Worm (Caenorhabditis elegans) whole organism, L4 larva: ENCODE data around the gene apd-3.
"Not testable (repeated sequence)": the region's sequence is repeated elsewhere in the genome, so short reads cannot be mapped to it uniquely, and the experiment has no call there.

ENCODE experiments used
- D1046.2 ChIP-seq: fragments of 200-800 bp; sonication (Bioruptor generic); IDR thresholded peaks from 2 replicates; pipeline ENCODE4 v1.3.6; 2022; ENCODE audit warnings: missing genetic modification characterization, missing compliant biosample characterization
- F37D6.2 ChIP-seq: sonication (generic microtip); optimal IDR thresholded peaks from 2 replicates; lab custom pipeline; 2016; ENCODE audit warnings: mild to moderate bottlenecking, missing genetic modification characterization, missing compliant biosample characterization
- T26A8.4 ChIP-seq: fragments of 200-800 bp; sonication (Bioruptor generic); IDR thresholded peaks from 2 replicates; pipeline ENCODE4 v1.3.6; 2022; ENCODE audit warnings: missing genetic modification characterization, missing compliant biosample characterization
- Y75B8A.6 ChIP-seq: fragments of 200-800 bp; sonication (Bioruptor generic); IDR thresholded peaks from 2 replicates; pipeline ENCODE4 v1.3.6; 2022; ENCODE audit warnings: missing genetic modification reagents, missing genetic modification characterization, missing compliant biosample characterization
- aha-1 ChIP-seq: fragments of 150-350 bp; peaks from one replicate; lab custom pipeline; 2014; ENCODE audit warnings: missing biosample characterization, missing genetic modification characterization
- ceh-20 ChIP-seq: fragments of 200-800 bp; sonication (Bioruptor generic); IDR thresholded peaks from 2 replicates; pipeline ENCODE4 v1.3.6; 2022; ENCODE audit warnings: missing genetic modification reagents, missing genetic modification characterization, missing compliant biosample characterization
- ceh-28 ChIP-seq: fragments of 150-350 bp; optimal IDR thresholded peaks from 2 replicates; lab custom pipeline; 2014; ENCODE audit warnings: missing biosample characterization, missing genetic modification reagents, missing genetic modification characterization
- ctbp-1 ChIP-seq: fragments of 200-800 bp; sonication (Bioruptor generic); IDR thresholded peaks from 2 replicates; pipeline ENCODE4 v1.3.6; 2022; ENCODE audit warnings: missing genetic modification reagents, missing genetic modification characterization, missing compliant biosample characterization
- daf-19 ChIP-seq: fragments of 200-800 bp; sonication (Bioruptor generic); conservative IDR thresholded peaks from 2 replicates; pipeline ENCODE4 v1.3.6; 2022; ENCODE audit warnings: missing genetic modification characterization, missing compliant biosample characterization
- dmd-6 ChIP-seq: fragments of 200-800 bp; sonication (Bioruptor generic); IDR thresholded peaks from 2 replicates; pipeline ENCODE4 v1.3.6; 2022; ENCODE audit warnings: missing genetic modification reagents, missing genetic modification characterization, missing compliant biosample characterization
- dmd-9 ChIP-seq: fragments of 200-800 bp; sonication (Bioruptor generic); IDR thresholded peaks from 2 replicates; pipeline ENCODE4 v1.3.6; 2022; ENCODE audit warnings: missing genetic modification reagents, missing genetic modification characterization, missing compliant biosample characterization
- dpl-1 ChIP-seq: fragments of 150-350 bp; optimal IDR thresholded peaks from 2 replicates; lab custom pipeline; 2014; ENCODE audit warnings: missing biosample characterization, missing genetic modification reagents, missing genetic modification characterization
- duxl-1 ChIP-seq: sonication (generic microtip); optimal IDR thresholded peaks from 2 replicates; lab custom pipeline; 2016; ENCODE audit warnings: mild to moderate bottlenecking, missing genetic modification characterization, moderate library complexity, missing compliant biosample characterization; ENCODE audit not compliant: poor library complexity
- dve-1 ChIP-seq: sonication (generic microtip); optimal IDR thresholded peaks from 2 replicates; lab custom pipeline; 2017; ENCODE audit warnings: antibody characterized with exemption, mild to moderate bottlenecking, missing genetic modification characterization, missing compliant biosample characterization; ENCODE audit not compliant: insufficient read depth
- egl-43 ChIP-seq: fragments of 200-800 bp; sonication (Bioruptor generic); IDR thresholded peaks from 2 replicates; pipeline ENCODE4 v1.3.6; 2022; ENCODE audit warnings: missing genetic modification reagents, missing genetic modification characterization, missing compliant biosample characterization
- fkh-10 ChIP-seq: fragments of 150-350 bp; optimal IDR thresholded peaks from 2 replicates; lab custom pipeline; 2014; ENCODE audit warnings: missing biosample characterization, missing genetic modification reagents, missing genetic modification characterization
- hif-1 ChIP-seq, 2 experiments: sonication (generic microtip); optimal IDR thresholded peaks; 2 replicates each; lab custom pipeline; 2016 to 2017; ENCODE audit warnings: missing compliant biosample characterization in 2 of 2, missing genetic modification characterization in 2 of 2, missing genetic modification reagents in 2 of 2, missing genotype in 2 of 2, mild to moderate bottlenecking in 1 of 2
- hlh-11 ChIP-seq: fragments of 200-800 bp; sonication (Bioruptor generic); optimal IDR thresholded peaks from 2 replicates; lab custom pipeline; 2018; ENCODE audit warnings: mild to moderate bottlenecking, missing genetic modification characterization, missing compliant biosample characterization
- hlh-30 ChIP-seq: sonication (generic microtip); optimal IDR thresholded peaks from 2 replicates; lab custom pipeline; 2017; ENCODE audit warnings: antibody characterized with exemption, mild to moderate bottlenecking, missing genetic modification characterization, missing compliant biosample characterization; ENCODE audit not compliant: insufficient read depth
- hmg-1.1 ChIP-seq: fragments of 200-800 bp; sonication (Bioruptor generic); IDR thresholded peaks from 2 replicates; pipeline ENCODE4 v1.3.6; 2022; ENCODE audit warnings: missing genetic modification reagents, missing genetic modification characterization, missing compliant biosample characterization
- lin-29 ChIP-seq: fragments of 200-800 bp; sonication (Bioruptor generic); IDR thresholded peaks from 2 replicates; pipeline ENCODE4 v1.3.6; 2022; ENCODE audit warnings: missing genetic modification reagents, missing genetic modification characterization, missing compliant biosample characterization
- lin-38 ChIP-seq: fragments of 200-800 bp; sonication (Bioruptor generic); IDR thresholded peaks from 2 replicates; pipeline ENCODE4 v1.3.6; 2022; ENCODE audit warnings: missing genetic modification reagents, missing genetic modification characterization, missing compliant biosample characterization
- lir-3 ChIP-seq: sonication (generic microtip); optimal IDR thresholded peaks from 2 replicates; lab custom pipeline; 2016; ENCODE audit warnings: mild to moderate bottlenecking, missing genetic modification characterization, missing compliant biosample characterization
- lsy-2 ChIP-seq, 2 experiments: fragments of 150-350 bp in 1 of 2; sonication (generic microtip) in 1 of 2; optimal IDR thresholded peaks; 2 replicates each; lab custom pipeline; 2014 to 2017; ENCODE audit warnings: missing biosample characterization in 2 of 2, missing genetic modification characterization in 2 of 2
- madf-9 ChIP-seq: fragments of 200-800 bp; sonication (Bioruptor generic); conservative IDR thresholded peaks from 2 replicates; pipeline ENCODE4 v1.3.6; 2022; ENCODE audit warnings: missing genetic modification reagents, missing genetic modification characterization, missing compliant biosample characterization
- mep-1 ChIP-seq: fragments of 150-350 bp; sonication (generic microtip); optimal IDR thresholded peaks from 3 replicates; lab custom pipeline; 2014; ENCODE audit warnings: missing biosample characterization, missing genetic modification characterization
- mes-2 ChIP-seq: sonication (generic microtip); optimal IDR thresholded peaks from 2 replicates; lab custom pipeline; 2016; ENCODE audit warnings: missing genotype, mild to moderate bottlenecking, missing genetic modification characterization, missing compliant biosample characterization; ENCODE audit not compliant: poor library complexity, severe bottlenecking
- nhr-102 ChIP-seq: sonication (generic microtip); optimal IDR thresholded peaks from 2 replicates; lab custom pipeline; 2016; ENCODE audit warnings: mild to moderate bottlenecking, missing genetic modification characterization, moderate library complexity, missing compliant biosample characterization
- nhr-11 ChIP-seq: fragments of 150-350 bp; optimal IDR thresholded peaks from 2 replicates; lab custom pipeline; 2014; ENCODE audit warnings: missing biosample characterization, missing genetic modification characterization
- nhr-28 ChIP-seq: fragments of 150-350 bp; optimal IDR thresholded peaks from 2 replicates; lab custom pipeline; 2014; ENCODE audit warnings: missing biosample characterization, missing genetic modification characterization
- nhr-42 ChIP-seq: fragments of 200-800 bp; sonication (Bioruptor generic); IDR thresholded peaks from 2 replicates; pipeline ENCODE4 v1.3.6; 2022; ENCODE audit warnings: missing genetic modification characterization, missing compliant biosample characterization
- nhr-76 ChIP-seq: fragments of 150-350 bp; optimal IDR thresholded peaks from 2 replicates; lab custom pipeline; 2014; ENCODE audit warnings: missing biosample characterization, missing genetic modification characterization
- pha-4 ChIP-seq, 2 experiments: fragments of 150-350 bp in 1 of 2; fragments of 200-800 bp in 1 of 2; sonication (Bioruptor generic) in 1 of 2; IDR thresholded peaks in 1 of 2; optimal IDR thresholded peaks in 1 of 2; 2 replicates each; pipeline versions ENCODE4 v1.3.6 to Lab custom; 2014 to 2022; ENCODE audit warnings: missing genetic modification characterization in 2 of 2, missing genetic modification reagents in 2 of 2, missing biosample characterization in 1 of 2, missing compliant biosample characterization in 1 of 2
- rbr-2 ChIP-seq: sonication (generic microtip); optimal IDR thresholded peaks from 2 replicates; lab custom pipeline; 2016; ENCODE audit warnings: missing genotype, missing genetic modification characterization, missing compliant biosample characterization
- saeg-2 ChIP-seq: fragments of 200-800 bp; sonication (Bioruptor generic); IDR thresholded peaks from 2 replicates; pipeline ENCODE4 v1.3.6; 2022; ENCODE audit warnings: missing genetic modification reagents, missing genetic modification characterization, missing compliant biosample characterization
- snpc-4 ChIP-seq: fragments of 150-350 bp; optimal IDR thresholded peaks from 2 replicates; lab custom pipeline; 2014; ENCODE audit warnings: missing biosample characterization, missing genetic modification characterization
- vab-7 ChIP-seq: fragments of 200-800 bp; sonication (Bioruptor generic); IDR thresholded peaks from 2 replicates; pipeline ENCODE4 v1.3.6; 2022; ENCODE audit warnings: missing genetic modification reagents, missing genetic modification characterization, missing compliant biosample characterization
- zfp-2 ChIP-seq: sonication (generic microtip); optimal IDR thresholded peaks from 2 replicates; lab custom pipeline; 2016; ENCODE audit warnings: mild to moderate bottlenecking, missing genetic modification characterization, missing compliant biosample characterization
- zfp-3 ChIP-seq: fragments of 200-800 bp; sonication (Bioruptor generic); conservative IDR thresholded peaks from 2 replicates; pipeline ENCODE4 v1.3.6; 2022; ENCODE audit warnings: missing genetic modification reagents, missing genetic modification characterization, missing compliant biosample characterization

Gene apd-3

DNA sequence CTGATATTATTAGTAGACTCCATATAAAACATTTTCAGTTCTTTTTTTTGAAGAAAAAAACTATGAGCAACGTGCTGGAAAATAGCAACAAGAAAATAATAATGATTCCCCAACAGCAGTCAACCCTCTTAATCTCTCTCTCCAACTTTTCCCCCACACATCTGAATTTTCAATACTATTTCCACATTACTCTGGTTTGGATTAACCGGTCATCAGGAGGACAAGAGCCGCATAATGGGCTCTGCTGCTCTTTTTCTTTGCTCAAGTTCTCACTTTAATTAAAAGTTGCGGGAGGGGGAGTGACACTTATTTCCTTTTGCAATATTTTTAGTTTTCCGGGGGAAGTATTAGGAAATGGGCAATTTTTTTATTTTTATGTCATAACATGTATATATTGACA, 18.8 kb downstream of the apd-3 start:
- TF ChIP-seq T26A8.4 (GFP tag; lab: Robert Waterston, UW) (no peak), aha-1 (tag; lab: Kevin White, UChicago) (peak; percentile 20), ceh-20 (GFP tag; lab: Robert Waterston, UW) (no peak)

DNA sequence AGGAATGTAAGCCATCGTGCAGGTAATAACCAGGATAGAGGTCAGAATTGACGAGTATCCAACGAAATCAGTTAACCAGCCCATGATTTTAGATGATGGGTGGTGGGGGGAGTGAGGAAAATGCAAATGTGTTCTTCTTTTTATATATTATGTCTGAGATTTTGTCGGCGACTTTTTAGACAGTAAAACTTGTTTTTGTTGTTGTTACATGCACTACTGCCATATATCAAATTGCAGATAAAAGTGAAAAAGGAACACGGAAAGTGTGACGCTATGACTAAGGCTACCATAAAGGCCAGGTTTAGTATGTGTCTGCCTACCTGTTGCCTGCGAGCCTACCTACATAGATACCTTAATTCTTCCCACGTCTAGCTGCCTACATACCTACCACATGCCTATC, 22.1 kb downstream of the apd-3 start, which contains the start of gene col-72:
Gene col-72, minus strand, starts transcription at position 101 of the 400 bp plus-strand sequence.
- TF ChIP-seq ceh-28 (tag; lab: Kevin White, UChicago) = no peak
- no peak for TF ChIP-seq lir-3
- no peak for TF ChIP-seq fkh-10
- no peak for TF ChIP-seq snpc-4
- no peak for TF ChIP-seq nhr-76 (tag; lab: Kevin White, UChicago)

DNA sequence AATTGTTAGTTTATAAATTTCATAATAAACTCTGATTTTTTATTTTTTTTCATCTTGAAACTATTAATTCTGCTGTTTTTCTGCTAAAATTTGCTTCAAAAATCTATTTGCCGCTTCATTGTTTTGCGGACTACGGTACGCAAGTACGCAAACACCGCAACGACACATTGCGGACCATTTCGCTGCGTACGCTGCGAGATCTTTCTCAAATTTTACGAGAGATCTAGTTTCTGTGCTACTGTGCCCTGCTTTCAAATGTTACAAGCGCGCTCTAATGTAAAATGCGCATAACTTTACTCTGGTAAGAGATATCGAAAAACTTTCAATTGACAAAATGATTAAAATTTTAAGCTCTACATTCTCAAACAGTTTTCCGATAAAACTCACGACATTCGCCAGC, 22.7 kb downstream of the apd-3 start:
- TF ChIP-seq dpl-1 (GFP tag; lab: Kevin White, UChicago) = peak; percentile 41
- peak; percentile 55; the same call in 1 of the 2 replicates for TF ChIP-seq ctbp-1 (GFP tag; lab: Robert Waterston, UW)
- 0 out of 2 replicates have a peak, but pooled peaks have one; percentile 40 for TF ChIP-seq Y75B8A.6 (GFP tag; lab: Robert Waterston, UW)
- peak; percentile 79 for TF ChIP-seq nhr-42 (GFP tag; lab: Robert Waterston, UW)
- peak; percentile 77 to 96 for TF ChIP-seq lsy-2 (tag; optimal IDR thresholded peaks at IDR 0.05; lab: Kevin White, UChicago)
- peak; percentile 96 for TF ChIP-seq lin-38 (GFP tag; lab: Robert Waterston, UW)
- TF ChIP-seq hif-1 (tag; optimal IDR thresholded peaks at IDR 0.05; lab: Kevin White, UChicago) = peak in 1 of 2 experiments; percentile 39
- peak; percentile 53 for TF ChIP-seq zfp-2 (tag; lab: Kevin White, UChicago)
- TF ChIP-seq duxl-1 (tag; lab: Kevin White, UChicago) = peak; percentile 10
- peak; percentile 83 for TF ChIP-seq rbr-2
- peak; percentile 57 for TF ChIP-seq nhr-11 (tag; lab: Kevin White, UChicago)
- peak; percentile 70 for TF ChIP-seq vab-7 (GFP tag; lab: Robert Waterston, UW)
- TF ChIP-seq T26A8.4 (GFP tag; lab: Robert Waterston, UW) = peak; percentile 44; the same call in 1 of the 2 replicates
- peak; percentile 72; the same call in 1 of the 2 replicates for TF ChIP-seq ceh-20 (GFP tag; lab: Robert Waterston, UW)
- peak; percentile 66 for TF ChIP-seq mes-2 (tag; lab: Kevin White, UChicago)
- TF ChIP-seq hmg-1.1 (GFP tag; lab: Robert Waterston, UW) = peak; percentile 87
- TF ChIP-seq zfp-3 (GFP tag; lab: Robert Waterston, UW) = peak; percentile 47; the same call in 1 of the 2 replicates
- peak; percentile 81 for TF ChIP-seq aha-1 (tag; lab: Kevin White, UChicago)
- peak; percentile 49 for TF ChIP-seq nhr-28 (tag; lab: Kevin White, UChicago)
- TF ChIP-seq pha-4 (GFP tag; IDR thresholded peaks at IDR 0.05; lab: Robert Waterston, UW) = peak; percentile 75
- not testable (repeated sequence) for TF ChIP-seq pha-4 (tag; optimal IDR thresholded peaks at IDR 0.05; lab: Kevin White, UChicago)
- TF ChIP-seq F37D6.2 (tag; lab: Kevin White, UChicago) = peak; percentile 52
- peak; percentile 26 for TF ChIP-seq hlh-11 (tag; lab: Kevin White, UChicago)
- 0 out of 2 replicates have a peak, but pooled peaks have one; percentile 63 for TF ChIP-seq dmd-9 (GFP tag; lab: Robert Waterston, UW)
- TF ChIP-seq lin-29 (GFP tag; lab: Robert Waterston, UW) = peak; percentile 74
- 0 out of 2 replicates have a peak, but pooled peaks have one; percentile 14 for TF ChIP-seq daf-19
- 0 out of 2 replicates have a peak, but pooled peaks have one; percentile 54 for TF ChIP-seq D1046.2 (GFP tag; lab: Robert Waterston, UW)
- peak; percentile 31 for TF ChIP-seq hlh-30 (tag; lab: Kevin White, UChicago)
- peak; percentile 67 for TF ChIP-seq mep-1 (tag; lab: Kevin White, UChicago)
- peak; percentile 23 for TF ChIP-seq dve-1 (tag; lab: Kevin White, UChicago)
- 0 out of 2 replicates have a peak, but pooled peaks have one; percentile 45 for TF ChIP-seq egl-43 (GFP tag; lab: Robert Waterston, UW)
- peak; percentile 80 for TF ChIP-seq dmd-6 (GFP tag; lab: Robert Waterston, UW)
- peak; percentile 11 for TF ChIP-seq nhr-102 (tag; lab: Kevin White, UChicago)
- 0 out of 2 replicates have a peak, but pooled peaks have one; percentile 33 for TF ChIP-seq saeg-2 (GFP tag; lab: Robert Waterston, UW)
- peak; percentile 63; the same call in 1 of the 2 replicates for TF ChIP-seq madf-9 (GFP tag; lab: Robert Waterston, UW)
